Fruit fly (Drosophila melanogaster): ENCODE results near the gene CG12617.
A peak's percentile ranks its signal among the peaks of the same experiment; 100 is the strongest.

The CG12617 gene

dm6 chr2L:20287189-20287588 is 7.3 kb upstream of the CG12617 start (continued):
- peak; percentile 20 for TF ChIP-seq HmgZ (tag; optimal IDR thresholded peaks at IDR 0.05)
- TF ChIP-seq CG42726 (GFP tag; IDR thresholded peaks at IDR 0.05; ENCODE audit: partially characterized antibody): no peak
- TF ChIP-seq kah (GFP tag; optimal IDR thresholded peaks at IDR 0.05): peak; percentile 56
- no peak for TF ChIP-seq tx (GFP tag; optimal IDR thresholded peaks at IDR 0.05)
- TF ChIP-seq tgo (GFP tag; IDR thresholded peaks at IDR 0.05): peak; percentile 36; the same call in 2 of the 3 replicates
- TF ChIP-seq Oaz (GFP tag; IDR thresholded peaks at IDR 0.05): no peak
- 0 out of 3 replicates have a peak, but pooled peaks have one; percentile 8 for TF ChIP-seq CG7357 (GFP tag; IDR thresholded peaks at IDR 0.05)
- TF ChIP-seq vnd (GFP tag; IDR thresholded peaks at IDR 0.05; ENCODE audit: partially characterized antibody): no peak
- peak; percentile 67; the same call in 1 of the 2 replicates for TF ChIP-seq seq (GFP tag; IDR thresholded peaks at IDR 0.05)
- TF ChIP-seq Ravus (GFP tag; IDR thresholded peaks at IDR 0.05): no peak
- TF ChIP-seq inv (GFP tag; IDR thresholded peaks at IDR 0.05; ENCODE audit: partially characterized antibody): no peak
- no peak for TF ChIP-seq rib (GFP tag; IDR thresholded peaks at IDR 0.05)
- TF ChIP-seq CG2199 (GFP tag; IDR thresholded peaks at IDR 0.05): 0 out of 3 replicates have a peak, but pooled peaks have one; percentile 16
- TF ChIP-seq CG2202 (tag; optimal IDR thresholded peaks at IDR 0.05): peak; percentile 80
- no peak for TF ChIP-seq corto (GFP tag; optimal IDR thresholded peaks at IDR 0.05)
- TF ChIP-seq sug (tag; optimal IDR thresholded peaks at IDR 0.05): no peak
- TF ChIP-seq CG18764 (GFP tag; optimal IDR thresholded peaks at IDR 0.05): peak; percentile 31
- TF ChIP-seq CG10654 (GFP tag; optimal IDR thresholded peaks at IDR 0.05): peak; percentile 50
- TF ChIP-seq gsb (GFP tag; IDR thresholded peaks at IDR 0.05): no peak
- peak; percentile 63 for TF ChIP-seq CG31365 (tag; optimal IDR thresholded peaks at IDR 0.05)
- TF ChIP-seq CG10209 (GFP tag; optimal IDR thresholded peaks at IDR 0.05): peak; percentile 59
- no peak for TF ChIP-seq CG9215 (GFP tag; IDR thresholded peaks at IDR 0.05)
- TF ChIP-seq Awh (GFP tag; IDR thresholded peaks at IDR 0.05): peak; percentile 17; the same call in 1 of the 2 replicates
- no peak for TF ChIP-seq Hr3 (GFP tag; optimal IDR thresholded peaks at IDR 0.05)
- 0 out of 3 replicates have a peak, but pooled peaks have one; percentile 34 for TF ChIP-seq C15 (GFP tag; IDR thresholded peaks at IDR 0.05)
- TF ChIP-seq Ptx1 (GFP tag; IDR thresholded peaks at IDR 0.05): no peak
- peak; percentile 88 for TF ChIP-seq chm (GFP tag; IDR thresholded peaks at IDR 0.05)
- TF ChIP-seq CG32532 (GFP tag; IDR thresholded peaks at IDR 0.05): peak; percentile 55; the same call in 1 of the 2 replicates
- peak; percentile 16 for TF ChIP-seq run (tag; optimal IDR thresholded peaks at IDR 0.05)
- TF ChIP-seq al (GFP tag; IDR thresholded peaks at IDR 0.05): no peak
- peak; percentile 91 for TF ChIP-seq gcm (GFP tag; optimal IDR thresholded peaks at IDR 0.05)
- TF ChIP-seq gce (GFP tag; IDR thresholded peaks at IDR 0.05): peak; percentile 78; the same call in 2 of the 3 replicates
- TF ChIP-seq CG3163 (GFP tag; optimal IDR thresholded peaks at IDR 0.05): no peak
- TF ChIP-seq luna (GFP tag; optimal IDR thresholded peaks at IDR 0.05): no peak
- no peak for TF ChIP-seq tll (GFP tag; optimal IDR thresholded peaks at IDR 0.05)
- TF ChIP-seq so (GFP tag; IDR thresholded peaks at IDR 0.05): peak; percentile 27; the same call in 1 of the 3 replicates
- TF ChIP-seq HHEX (GFP tag; optimal IDR thresholded peaks at IDR 0.05): peak; percentile 76
- no peak for TF ChIP-seq Bteb2 (GFP tag; optimal IDR thresholded peaks at IDR 0.05)
- peak; percentile 76 for TF ChIP-seq lab (GFP tag; optimal IDR thresholded peaks at IDR 0.05)
- TF ChIP-seq CG18476 (GFP tag; optimal IDR thresholded peaks at IDR 0.05): no peak
- TF ChIP-seq CG8478 (optimal IDR thresholded peaks at IDR 0.05): no peak
- no peak for TF ChIP-seq vvl (GFP tag; IDR thresholded peaks at IDR 0.05)
- peak; percentile 33 to 51 for TF ChIP-seq Hr51 (GFP tag; optimal IDR thresholded peaks at IDR 0.05)
- no peak for TF ChIP-seq Med (GFP tag)
- TF ChIP-seq CG17612 (GFP tag; IDR thresholded peaks at IDR 0.05): 0 out of 2 replicates have a peak, but pooled peaks have one; percentile 44
- TF ChIP-seq crp (GFP tag; optimal IDR thresholded peaks at IDR 0.05): peak in 1 of 2 experiments; percentile 5
- peak; percentile 92 for TF ChIP-seq NfI (GFP tag; optimal IDR thresholded peaks at IDR 0.05)
- TF ChIP-seq CG1602 (GFP tag; optimal IDR thresholded peaks at IDR 0.05): no peak
- no peak for TF ChIP-seq NK7.1 (GFP tag; optimal IDR thresholded peaks at IDR 0.05)
- no peak for TF ChIP-seq Bdp1 (GFP tag; optimal IDR thresholded peaks at IDR 0.05)
- no peak for TF ChIP-seq sd (tag; optimal IDR thresholded peaks at IDR 0.05)
